Worm (Caenorhabditis elegans) whole organism, L1 larva: ENCODE measurements around the gene got-2.2.

ENCODE experiments used
- alr-1 ChIP-seq: fragments of 200-800 bp; sonication (Bioruptor generic); optimal IDR thresholded peaks from 2 replicates; lab custom pipeline; 2018; ENCODE audit warnings: borderline replicate concordance, mild to moderate bottlenecking, missing genetic modification characterization, missing compliant biosample characterization
- blmp-1 ChIP-seq: fragments of 150-350 bp; optimal IDR thresholded peaks from 2 replicates; lab custom pipeline; 2014; ENCODE audit warnings: missing biosample characterization, missing genetic modification characterization
- ceh-8 ChIP-seq: fragments of 200-800 bp; sonication (Bioruptor generic); optimal IDR thresholded peaks from 2 replicates; lab custom pipeline; 2018; ENCODE audit warnings: mild to moderate bottlenecking, missing genetic modification characterization, moderate library complexity, missing compliant biosample characterization
- ceh-82 ChIP-seq, 3 experiments: fragments of 150-350 bp in 1 of 3; sonication (generic microtip) in 2 of 3; optimal IDR thresholded peaks; 2 replicates each; lab custom pipeline; 2014 to 2017; ENCODE audit warnings: missing biosample characterization in 3 of 3, missing genetic modification characterization in 3 of 3
- dpl-1 ChIP-seq, 3 experiments: fragments of 150-350 bp in 2 of 3; sonication (generic microtip) in 1 of 3; optimal IDR thresholded peaks; 2 replicates each; lab custom pipeline; 2014 to 2017; ENCODE audit warnings: missing biosample characterization in 3 of 3, missing genetic modification characterization in 3 of 3, missing genetic modification reagents in 3 of 3
- dsc-1 ChIP-seq: sonication (generic microtip); optimal IDR thresholded peaks from 2 replicates; lab custom pipeline; 2016; ENCODE audit warnings: mild to moderate bottlenecking, missing genetic modification characterization, missing compliant biosample characterization
- efl-1 ChIP-seq, 4 experiments: fragments of 150-350 bp; optimal IDR thresholded peaks in 3 of 4; peaks in 1 of 4; 1 replicate in 1 of 4; 2 replicates in 3 of 4; lab custom pipeline; 2014; ENCODE audit warnings: missing biosample characterization in 2 of 4, missing genetic modification characterization in 2 of 4, missing genetic modification reagents in 2 of 4
- efl-3 ChIP-seq: fragments of 200-800 bp; sonication (Bioruptor generic); optimal IDR thresholded peaks from 2 replicates; lab custom pipeline; 2018; ENCODE audit warnings: mild to moderate bottlenecking, missing genetic modification characterization, missing compliant biosample characterization
- fkh-10 ChIP-seq: sonication (generic microtip); optimal IDR thresholded peaks from 2 replicates; lab custom pipeline; 2017; ENCODE audit warnings: missing biosample characterization, missing genetic modification reagents, missing genetic modification characterization
- fkh-8 ChIP-seq: sonication (generic microtip); optimal IDR thresholded peaks from 2 replicates; lab custom pipeline; 2016; ENCODE audit warnings: mild to moderate bottlenecking, missing genetic modification characterization, missing compliant biosample characterization
- hpl-2 ChIP-seq: fragments of 150-350 bp; optimal IDR thresholded peaks from 2 replicates; lab custom pipeline; 2014; ENCODE audit warnings: missing biosample characterization, missing genetic modification reagents, missing genetic modification characterization
- jun-1 ChIP-seq: fragments of 150-350 bp; optimal IDR thresholded peaks from 2 replicates; lab custom pipeline; 2014; ENCODE audit warnings: missing biosample characterization, missing genetic modification reagents, missing genetic modification characterization
- lin-13 ChIP-seq: fragments of 150-350 bp; optimal IDR thresholded peaks from 2 replicates; lab custom pipeline; 2014; ENCODE audit warnings: missing biosample characterization, missing genetic modification reagents, missing genetic modification characterization
- lin-14 ChIP-seq: fragments of 200-800 bp; sonication (Bioruptor generic); optimal IDR thresholded peaks from 2 replicates; lab custom pipeline; 2018; ENCODE audit warnings: mild to moderate bottlenecking, missing genetic modification characterization, moderate library complexity, missing compliant biosample characterization
- lin-15B ChIP-seq: fragments of 150-350 bp; sonication (generic microtip); optimal IDR thresholded peaks from 3 replicates; lab custom pipeline; 2014; ENCODE audit warnings: missing biosample characterization, missing genetic modification characterization
- lsy-2 ChIP-seq, 2 experiments: fragments of 150-350 bp; optimal IDR thresholded peaks; 2 replicates each; lab custom pipeline; 2014; ENCODE audit warnings: missing biosample characterization in 2 of 2, missing genetic modification characterization in 2 of 2
- mab-9 ChIP-seq: fragments of 200-800 bp; sonication (Bioruptor generic); IDR thresholded peaks from 2 replicates; pipeline ENCODE4 v1.3.6; 2022; ENCODE audit warnings: missing genetic modification reagents, missing genetic modification characterization, missing compliant biosample characterization
- mdl-1 ChIP-seq, 2 experiments: fragments of 150-350 bp; optimal IDR thresholded peaks; 2 replicates each; lab custom pipeline; 2014 to 2017; ENCODE audit warnings: missing biosample characterization in 2 of 2, missing genetic modification characterization in 2 of 2, inconsistent platforms in 1 of 2
- mep-1 ChIP-seq: fragments of 150-350 bp; optimal IDR thresholded peaks from 2 replicates; lab custom pipeline; 2014; ENCODE audit warnings: missing biosample characterization, missing genetic modification characterization
- nhr-20 ChIP-seq: sonication (generic microtip); optimal IDR thresholded peaks from 2 replicates; lab custom pipeline; 2016; ENCODE audit warnings: mild to moderate bottlenecking, missing genetic modification characterization, missing compliant biosample characterization
- nhr-47 ChIP-seq: sonication (generic microtip); optimal IDR thresholded peaks from 2 replicates; lab custom pipeline; 2016; ENCODE audit warnings: mild to moderate bottlenecking, missing genetic modification characterization, moderate library complexity, missing compliant biosample characterization
- nhr-71 ChIP-seq: sonication (generic microtip); optimal IDR thresholded peaks from 2 replicates; lab custom pipeline; 2016; ENCODE audit warnings: mild to moderate bottlenecking, missing genetic modification characterization, moderate library complexity, missing compliant biosample characterization
- nhr-85 ChIP-seq: sonication (generic microtip); peaks from one replicate; lab custom pipeline; 2016; ENCODE audit warnings: missing genetic modification characterization, inconsistent platforms, missing compliant biosample characterization
- rnt-1 ChIP-seq: sonication (generic microtip); optimal IDR thresholded peaks from 2 replicates; lab custom pipeline; 2016; ENCODE audit warnings: mild to moderate bottlenecking, missing genetic modification characterization, moderate library complexity, missing compliant biosample characterization
- skn-1 ChIP-seq: fragments of 150-350 bp; optimal IDR thresholded peaks from 2 replicates; lab custom pipeline; 2014; ENCODE audit warnings: missing biosample characterization, missing genetic modification characterization
- snu-23 ChIP-seq: sonication (generic microtip); optimal IDR thresholded peaks from 2 replicates; lab custom pipeline; 2016; ENCODE audit warnings: missing genetic modification characterization, missing compliant biosample characterization
- sox-4 ChIP-seq: sonication (generic microtip); optimal IDR thresholded peaks from 2 replicates; lab custom pipeline; 2016; ENCODE audit warnings: missing genetic modification characterization, missing compliant biosample characterization
- swsn-7 ChIP-seq: sonication (generic microtip); optimal IDR thresholded peaks from 2 replicates; lab custom pipeline; 2016; ENCODE audit warnings: missing genetic modification characterization, missing compliant biosample characterization
- tbx-2 ChIP-seq: sonication (generic microtip); optimal IDR thresholded peaks from 2 replicates; lab custom pipeline; 2016; ENCODE audit warnings: missing genetic modification characterization, missing compliant biosample characterization
- unc-30 ChIP-seq: sonication (generic microtip); optimal IDR thresholded peaks from 2 replicates; lab custom pipeline; 2017; ENCODE audit warnings: missing biosample characterization, missing genetic modification characterization
- unc-62 ChIP-seq: fragments of 150-350 bp; optimal IDR thresholded peaks from 2 replicates; lab custom pipeline; 2014; ENCODE audit warnings: missing biosample characterization, missing genetic modification reagents, missing genetic modification characterization
- unc-98 ChIP-seq: fragments of 200-800 bp; sonication (Bioruptor generic); IDR thresholded peaks from 2 replicates; pipeline ENCODE4 v1.3.6; 2022; ENCODE audit warnings: missing genetic modification characterization, missing compliant biosample characterization
- xbp-1 ChIP-seq: sonication (generic microtip); optimal IDR thresholded peaks from 2 replicates; lab custom pipeline; 2016; ENCODE audit warnings: missing genetic modification characterization, missing compliant biosample characterization
- ztf-11 ChIP-seq, 2 experiments: sonication (generic microtip); optimal IDR thresholded peaks; 2 replicates each; lab custom pipeline; 2016 to 2017; ENCODE audit warnings: missing genetic modification characterization in 2 of 2, missing biosample characterization in 1 of 2, missing compliant biosample characterization in 1 of 2

got-2.2 gene

ce11 chrX:6235443-6235842 lies 5.3 kb upstream of the got-2.2 start, which contains the start of gene hsp-43:
TSS of gene hsp-43 (minus strand) at chrX:6235543.
- TF ChIP-seq alr-1 (tag; lab: Kevin White, UChicago) (no peak), nhr-20 (no peak), lin-15B (tag; lab: Kevin White, UChicago) (no peak), skn-1 (tag; lab: Kevin White, UChicago) (peak; percentile 19), tbx-2 (tag; lab: Kevin White, UChicago) (no peak), blmp-1 (tag; lab: Kevin White, UChicago) (peak; percentile 78)

- peak; percentile 25 for TF ChIP-seq nhr-85 (tag; lab: Kevin White, UChicago)
- no peak for TF ChIP-seq mep-1
- TF ChIP-seq blmp-1 (tag; lab: Kevin White, UChicago), result peak; percentile 19
- peak; percentile 25 for TF ChIP-seq lin-14 (GFP tag; lab: Kevin White, UChicago)
Observed at ce11 chrX:6238973-6239372, 1.8 kb upstream of the got-2.2 start, which contains the start of gene rml-3. TSS of gene rml-3 (minus strand) at chrX:6239065.

ce11 chrX:6239927-6240639 lies 700 bp upstream of the got-2.2 start:
- TF ChIP-seq mep-1 (peak; percentile 39), ceh-82 (tag; optimal IDR thresholded peaks at IDR 0.05; lab: Kevin White, UChicago) (peak in 2 of 3 experiments; percentile 18 to 41), lsy-2 (tag; optimal IDR thresholded peaks at IDR 0.05; lab: Kevin White, UChicago) (peak in 1 of 2 experiments; percentile 11), skn-1 (tag; lab: Kevin White, UChicago) (peak; percentile 15), blmp-1 (tag; lab: Kevin White, UChicago) (peak; percentile 26), alr-1 (tag; lab: Kevin White, UChicago) (no peak), jun-1 (tag; lab: Kevin White, UChicago) (no peak), mab-9 (GFP tag; lab: Robert Waterston, UW) (no peak), tbx-2 (tag; lab: Kevin White, UChicago) (peak; percentile 47), ztf-11 (tag; optimal IDR thresholded peaks at IDR 0.05; lab: Kevin White, UChicago) (no peak), rnt-1 (tag; lab: Kevin White, UChicago) (peak; percentile 65), snu-23 (GFP tag; lab: Kevin White, UChicago) (peak; percentile 58), lin-14 (GFP tag; lab: Kevin White, UChicago) (peak; percentile 92), mdl-1 (tag; optimal IDR thresholded peaks at IDR 0.05; lab: Kevin White, UChicago) (peak in 1 of 2 experiments; percentile 55), swsn-7 (tag; lab: Kevin White, UChicago) (peak; percentile 40), nhr-71 (tag; lab: Kevin White, UChicago) (peak; percentile 68), lin-13 (GFP tag; lab: Kevin White, UChicago) (no peak), dpl-1 (GFP tag; optimal IDR thresholded peaks at IDR 0.05; lab: Kevin White, UChicago) (no peak), hpl-2 (no peak), fkh-10 (GFP tag; lab: Kevin White, UChicago) (no peak), nhr-47 (peak; percentile 37), xbp-1 (tag; lab: Kevin White, UChicago) (peak; percentile 52), nhr-20 (peak; percentile 37), dsc-1 (tag; lab: Kevin White, UChicago) (peak; percentile 43), efl-1 (optimal IDR thresholded peaks at IDR 0.05; lab: Kevin White, UChicago) (no peak), efl-1 (GFP tag; optimal IDR thresholded peaks at IDR 0.05 in 1 of 2; lab: Kevin White, UChicago) (peak in 1 of 2 experiments; percentile 64)
- TF ChIP-seq, all 84 proteins: peak for 17

- no peak for TF ChIP-seq unc-98
- TF ChIP-seq unc-30 (tag; lab: Kevin White, UChicago), result no peak
- TF ChIP-seq ceh-8, result no peak
- peak; percentile 11 for TF ChIP-seq lin-14 (GFP tag; lab: Kevin White, UChicago)
- peak; percentile 59 for TF ChIP-seq dsc-1 (tag; lab: Kevin White, UChicago)
- TF ChIP-seq tbx-2 (tag; lab: Kevin White, UChicago), result no peak
- peak; percentile 39 for TF ChIP-seq nhr-47
- TF ChIP-seq sox-4 (tag; lab: Kevin White, UChicago), result peak; percentile 43
- TF ChIP-seq fkh-8, result peak; percentile 88
- TF ChIP-seq efl-3 (GFP tag; lab: Kevin White, UChicago), result no peak
- no peak for TF ChIP-seq unc-62 (GFP tag; lab: Kevin White, UChicago)
- peak; percentile 2 for TF ChIP-seq nhr-20
- TF ChIP-seq nhr-71 (tag; lab: Kevin White, UChicago), result peak; percentile 52
Observed at ce11 chrX:6245499-6245898, 4.7 kb downstream of the got-2.2 start.
